Worm (Caenorhabditis elegans) whole organism, L1 larva: ENCODE results near the gene F21G4.1.

ENCODE experiments used
- C16A3.4 ChIP-seq: fragments of 150-350 bp; optimal IDR thresholded peaks from 2 replicates; lab custom pipeline; 2014; ENCODE audit warnings: missing biosample characterization, missing genetic modification characterization
- blmp-1 ChIP-seq: fragments of 150-350 bp; optimal IDR thresholded peaks from 2 replicates; lab custom pipeline; 2014; ENCODE audit warnings: missing biosample characterization, missing genetic modification characterization
- ceh-63 ChIP-seq: fragments of 200-800 bp; sonication (Bioruptor generic); optimal IDR thresholded peaks from 2 replicates; lab custom pipeline; 2018; ENCODE audit warnings: mild to moderate bottlenecking, missing genetic modification characterization, missing compliant biosample characterization
- ceh-8 ChIP-seq: fragments of 200-800 bp; sonication (Bioruptor generic); optimal IDR thresholded peaks from 2 replicates; lab custom pipeline; 2018; ENCODE audit warnings: mild to moderate bottlenecking, missing genetic modification characterization, moderate library complexity, missing compliant biosample characterization
- ceh-82 ChIP-seq, 3 experiments: fragments of 150-350 bp in 1 of 3; sonication (generic microtip) in 2 of 3; optimal IDR thresholded peaks; 2 replicates each; lab custom pipeline; 2014 to 2017; ENCODE audit warnings: missing biosample characterization in 3 of 3, missing genetic modification characterization in 3 of 3
- ceh-88 ChIP-seq: fragments of 200-800 bp; sonication (Bioruptor generic); IDR thresholded peaks from 2 replicates; pipeline ENCODE4 v1.3.6; 2022; ENCODE audit warnings: missing genetic modification characterization, missing compliant biosample characterization
- ceh-90 ChIP-seq: sonication (generic microtip); optimal IDR thresholded peaks from 2 replicates; lab custom pipeline; 2016; ENCODE audit warnings: missing genetic modification characterization, missing compliant biosample characterization
- efl-1 ChIP-seq, 4 experiments: fragments of 150-350 bp; optimal IDR thresholded peaks in 3 of 4; peaks in 1 of 4; 1 replicate in 1 of 4; 2 replicates in 3 of 4; lab custom pipeline; 2014; ENCODE audit warnings: missing biosample characterization in 2 of 4, missing genetic modification characterization in 2 of 4, missing genetic modification reagents in 2 of 4
- efl-3 ChIP-seq: fragments of 200-800 bp; sonication (Bioruptor generic); optimal IDR thresholded peaks from 2 replicates; lab custom pipeline; 2018; ENCODE audit warnings: mild to moderate bottlenecking, missing genetic modification characterization, missing compliant biosample characterization
- elt-2 ChIP-seq: sonication (generic microtip); optimal IDR thresholded peaks from 2 replicates; lab custom pipeline; 2016; ENCODE audit warnings: missing genetic modification characterization, mild to moderate bottlenecking, inconsistent platforms, missing compliant biosample characterization, missing genetic modification reagents
- fkh-10 ChIP-seq: sonication (generic microtip); optimal IDR thresholded peaks from 2 replicates; lab custom pipeline; 2017; ENCODE audit warnings: missing biosample characterization, missing genetic modification reagents, missing genetic modification characterization
- fos-1 ChIP-seq: fragments of 150-350 bp; optimal IDR thresholded peaks from 2 replicates; lab custom pipeline; 2014; ENCODE audit warnings: missing biosample characterization, missing genetic modification characterization
- hlh-4 ChIP-seq: sonication (generic microtip); optimal IDR thresholded peaks from 2 replicates; lab custom pipeline; 2016; ENCODE audit warnings: mild to moderate bottlenecking, missing genetic modification characterization, missing compliant biosample characterization
- hpl-2 ChIP-seq: fragments of 150-350 bp; optimal IDR thresholded peaks from 2 replicates; lab custom pipeline; 2014; ENCODE audit warnings: missing biosample characterization, missing genetic modification reagents, missing genetic modification characterization
- irx-1 ChIP-seq: sonication (generic microtip); optimal IDR thresholded peaks from 2 replicates; lab custom pipeline; 2016; ENCODE audit warnings: missing genetic modification characterization, missing compliant biosample characterization
- jun-1 ChIP-seq: fragments of 150-350 bp; optimal IDR thresholded peaks from 2 replicates; lab custom pipeline; 2014; ENCODE audit warnings: missing biosample characterization, missing genetic modification reagents, missing genetic modification characterization
- lin-14 ChIP-seq: fragments of 200-800 bp; sonication (Bioruptor generic); optimal IDR thresholded peaks from 2 replicates; lab custom pipeline; 2018; ENCODE audit warnings: mild to moderate bottlenecking, missing genetic modification characterization, moderate library complexity, missing compliant biosample characterization
- lin-35 ChIP-seq, 2 experiments: fragments of 150-350 bp; optimal IDR thresholded peaks; 2 replicates each; lab custom pipeline; 2014; ENCODE audit warnings: missing biosample characterization in 2 of 2, missing genetic modification characterization in 2 of 2, missing genetic modification reagents in 2 of 2
- mdl-1 ChIP-seq, 2 experiments: fragments of 150-350 bp; optimal IDR thresholded peaks; 2 replicates each; lab custom pipeline; 2014 to 2017; ENCODE audit warnings: missing biosample characterization in 2 of 2, missing genetic modification characterization in 2 of 2, inconsistent platforms in 1 of 2
- mef-2 ChIP-seq: fragments of 150-350 bp; optimal IDR thresholded peaks from 2 replicates; lab custom pipeline; 2014; ENCODE audit warnings: missing biosample characterization, missing genetic modification characterization
- mep-1 ChIP-seq: fragments of 150-350 bp; optimal IDR thresholded peaks from 2 replicates; lab custom pipeline; 2014; ENCODE audit warnings: missing biosample characterization, missing genetic modification characterization
- nhr-19 ChIP-seq: fragments of 200-800 bp; sonication (Bioruptor generic); conservative IDR thresholded peaks from 2 replicates; pipeline ENCODE4 v1.3.6; 2022; ENCODE audit warnings: missing genetic modification characterization, missing compliant biosample characterization
- nhr-20 ChIP-seq: sonication (generic microtip); optimal IDR thresholded peaks from 2 replicates; lab custom pipeline; 2016; ENCODE audit warnings: mild to moderate bottlenecking, missing genetic modification characterization, missing compliant biosample characterization
- nhr-47 ChIP-seq: sonication (generic microtip); optimal IDR thresholded peaks from 2 replicates; lab custom pipeline; 2016; ENCODE audit warnings: mild to moderate bottlenecking, missing genetic modification characterization, moderate library complexity, missing compliant biosample characterization
- nhr-71 ChIP-seq: sonication (generic microtip); optimal IDR thresholded peaks from 2 replicates; lab custom pipeline; 2016; ENCODE audit warnings: mild to moderate bottlenecking, missing genetic modification characterization, moderate library complexity, missing compliant biosample characterization
- nhr-76 ChIP-seq: sonication (generic microtip); optimal IDR thresholded peaks from 2 replicates; lab custom pipeline; 2017; ENCODE audit warnings: missing biosample characterization, missing genetic modification characterization
- nhr-77 ChIP-seq: fragments of 150-350 bp; optimal IDR thresholded peaks from 2 replicates; lab custom pipeline; 2014; ENCODE audit warnings: missing biosample characterization, missing genetic modification characterization
- nhr-85 ChIP-seq: sonication (generic microtip); peaks from one replicate; lab custom pipeline; 2016; ENCODE audit warnings: missing genetic modification characterization, inconsistent platforms, missing compliant biosample characterization
- pag-3 ChIP-seq: sonication (generic microtip); optimal IDR thresholded peaks from 2 replicates; lab custom pipeline; 2017; ENCODE audit warnings: missing genetic modification characterization, mild to moderate bottlenecking, missing compliant biosample characterization, antibody characterized with exemption, borderline replicate concordance; ENCODE audit not compliant: insufficient read depth
- pax-3 ChIP-seq: fragments of 200-800 bp; sonication (Bioruptor generic); optimal IDR thresholded peaks from 2 replicates; lab custom pipeline; 2018; ENCODE audit warnings: mild to moderate bottlenecking, missing genetic modification characterization, moderate library complexity, missing compliant biosample characterization
- pqm-1 ChIP-seq: sonication (generic microtip); optimal IDR thresholded peaks from 3 replicates; lab custom pipeline; 2017; ENCODE audit warnings: missing biosample characterization, missing genetic modification characterization
- sox-4 ChIP-seq: sonication (generic microtip); optimal IDR thresholded peaks from 2 replicates; lab custom pipeline; 2016; ENCODE audit warnings: missing genetic modification characterization, missing compliant biosample characterization
- sup-37 ChIP-seq: fragments of 200-800 bp; sonication (Bioruptor generic); optimal IDR thresholded peaks from 2 replicates; lab custom pipeline; 2018; ENCODE audit warnings: mild to moderate bottlenecking, missing genetic modification characterization, missing compliant biosample characterization
- unc-130 ChIP-seq: fragments of 150-350 bp; optimal IDR thresholded peaks from 2 replicates; lab custom pipeline; 2017; ENCODE audit warnings: missing biosample characterization, missing genetic modification characterization, inconsistent platforms
- unc-30 ChIP-seq: sonication (generic microtip); optimal IDR thresholded peaks from 2 replicates; lab custom pipeline; 2017; ENCODE audit warnings: missing biosample characterization, missing genetic modification characterization
- vab-15 ChIP-seq: sonication (generic microtip); optimal IDR thresholded peaks from 2 replicates; lab custom pipeline; 2017; ENCODE audit warnings: missing genotype, mild to moderate bottlenecking, missing genetic modification characterization, missing compliant biosample characterization
- zip-4 ChIP-seq: fragments of 200-800 bp; sonication (Bioruptor generic); optimal IDR thresholded peaks from 2 replicates; lab custom pipeline; 2018; ENCODE audit warnings: mild to moderate bottlenecking, missing genetic modification characterization, moderate library complexity, missing compliant biosample characterization

Gene F21G4.1

ce11 chrX:9893069-9893468, 941 bp upstream of the F21G4.1 start:
- TF ChIP-seq sox-4 (tag; lab: Kevin White, UChicago) (no peak), lin-14 (GFP tag; lab: Kevin White, UChicago) (peak; percentile 59), blmp-1 (peak; percentile 87), nhr-76 (tag; lab: Kevin White, UChicago) (no peak), nhr-85 (tag; lab: Kevin White, UChicago) (peak; percentile 73)

- TF ChIP-seq unc-130 (tag; lab: Kevin White, UChicago) (no peak), fos-1 (tag; lab: Kevin White, UChicago) (no peak), ceh-82 (tag; optimal IDR thresholded peaks at IDR 0.05; lab: Kevin White, UChicago) (no peak), pag-3 (tag; lab: Kevin White, UChicago) (no peak), mdl-1 (tag; optimal IDR thresholded peaks at IDR 0.05; lab: Kevin White, UChicago) (no peak), sup-37 (GFP tag; lab: Kevin White, UChicago) (no peak), ceh-88 (GFP tag; lab: Robert Waterston, UW) (no peak), nhr-76 (tag; lab: Kevin White, UChicago) (no peak), hpl-2 (GFP tag; lab: Kevin White, UChicago) (no peak), mef-2 (no peak), nhr-77 (no peak), ceh-90 (no peak)
- TF ChIP-seq, all 84 proteins: peak for 0
Measured at ce11 chrX:9883837-9884324, 8.2 kb downstream of the F21G4.1 start, which contains the start of gene mrp-4. Gene mrp-4, plus strand, starts transcription at chrX:9884274.

- TF ChIP-seq ceh-63 (GFP tag; lab: Kevin White, UChicago) (no peak), elt-2 (tag; lab: Kevin White, UChicago) (peak; percentile 55), efl-1 (optimal IDR thresholded peaks at IDR 0.05; lab: Kevin White, UChicago) (no peak), efl-1 (GFP tag; optimal IDR thresholded peaks at IDR 0.05 in 1 of 2; lab: Kevin White, UChicago) (peak in 1 of 2 experiments; percentile 62), hlh-4 (tag; lab: Kevin White, UChicago) (no peak)
Measured at ce11 chrX:9882572-9882971, 9.6 kb downstream of the F21G4.1 start.

- TF ChIP-seq ceh-90 = no peak
- TF ChIP-seq zip-4 (GFP tag; lab: Kevin White, UChicago) = no peak
- TF ChIP-seq, all 84 proteins: peak for 0
Measured at ce11 chrX:9882112-9882511, 10.0 kb downstream of the F21G4.1 start, which contains the start of gene glo-1. Gene glo-1, minus strand, starts transcription at chrX:9882212.

ce11 chrX:9877117-9877516, 15.0 kb downstream of the F21G4.1 start, which contains the start of gene R07B1.9:
Gene R07B1.9, plus strand, starts transcription at chrX:9877417.
- TF ChIP-seq unc-30 (tag; lab: Kevin White, UChicago) (no peak), efl-1 (optimal IDR thresholded peaks at IDR 0.05; lab: Kevin White, UChicago) (no peak), efl-1 (GFP tag; optimal IDR thresholded peaks at IDR 0.05 in 1 of 2; lab: Kevin White, UChicago) (peak in 1 of 2 experiments; percentile 11)

ce11 chrX:9872554-9872953, 19.6 kb downstream of the F21G4.1 start, which contains the start of gene R07B1.8:
Gene R07B1.8, minus strand, starts transcription at chrX:9872654.
- TF ChIP-seq lin-14 (GFP tag; lab: Kevin White, UChicago) = no peak
- no peak for TF ChIP-seq jun-1 (tag; lab: Kevin White, UChicago)

ce11 chrX:9869522-9869921, 22.6 kb downstream of the F21G4.1 start, which contains the start of gene R07B1.13:
Gene R07B1.13, plus strand, starts transcription at chrX:9869822.
- TF ChIP-seq zip-4 (GFP tag; lab: Kevin White, UChicago) (no peak), efl-1 (optimal IDR thresholded peaks at IDR 0.05; lab: Kevin White, UChicago) (no peak), efl-1 (GFP tag; optimal IDR thresholded peaks at IDR 0.05 in 1 of 2; lab: Kevin White, UChicago) (no peak), C16A3.4 (tag; lab: Kevin White, UChicago) (no peak), efl-3 (no peak), nhr-19 (GFP tag; lab: Robert Waterston, UW) (no peak), ceh-88 (GFP tag; lab: Robert Waterston, UW) (no peak), lin-35 (GFP tag; optimal IDR thresholded peaks at IDR 0.05; lab: Kevin White, UChicago) (no peak), irx-1 (no peak), vab-15 (tag; lab: Kevin White, UChicago) (no peak), pqm-1 (tag; lab: Kevin White, UChicago) (no peak), pax-3 (no peak), ceh-8 (GFP tag; lab: Kevin White, UChicago) (no peak), nhr-71 (tag; lab: Kevin White, UChicago) (no peak), nhr-47 (tag; lab: Kevin White, UChicago) (no peak), nhr-20 (no peak), fkh-10 (GFP tag; lab: Kevin White, UChicago) (no peak), mep-1 (tag; lab: Kevin White, UChicago) (no peak)
